Worm (Caenorhabditis elegans) whole organism, L3 larva: ENCODE results near the gene sax-3.

ENCODE experiments used
- nhr-12 ChIP-seq: fragments of 150-350 bp; optimal IDR thresholded peaks from 2 replicates; lab custom pipeline; 2014; ENCODE audit warnings: missing biosample characterization, missing genetic modification characterization
- nhr-23 ChIP-seq: fragments of 150-350 bp; optimal IDR thresholded peaks from 2 replicates; lab custom pipeline; 2014; ENCODE audit warnings: missing biosample characterization, missing genetic modification reagents, missing genetic modification characterization

- TF ChIP-seq nhr-12 = no peak
- no peak for TF ChIP-seq nhr-23
These were observed 24.2 kb downstream of the sax-3 start, which contains the start of gene ZK813.3 for ce11 chrX:3441539-3441938.
